Fruit fly (Drosophila melanogaster) whole organism, pupa: ENCODE measurements around the gene Sirt2.

Experiments
- CG12605 ChIP-seq: fragments of 200-800 bp; sonication (Bioruptor generic); IDR thresholded peaks from 2 replicates; pipeline ENCODE4 v1.3.6; 2022; ENCODE audit warnings: missing biosample characterization, missing genetic modification characterization
- CG34367 ChIP-seq: fragments of 200-800 bp; sonication (Bioruptor generic); optimal IDR thresholded peaks from 2 replicates; lab custom pipeline; 2018; ENCODE audit warnings: missing biosample characterization, mild to moderate bottlenecking, missing genetic modification characterization
- CG8301 ChIP-seq: fragments of 200-800 bp; sonication (Bioruptor generic); optimal IDR thresholded peaks from 2 replicates; lab custom pipeline; 2018; ENCODE audit warnings: missing biosample characterization, mild to moderate bottlenecking, missing genetic modification characterization
- CG9948 ChIP-seq: fragments of 200-800 bp; sonication (Bioruptor generic); optimal IDR thresholded peaks from 2 replicates; lab custom pipeline; 2018; ENCODE audit warnings: missing biosample characterization, mild to moderate bottlenecking, missing genetic modification characterization, moderate library complexity
- D1 ChIP-seq: fragments of 200-800 bp; sonication (Bioruptor generic); optimal IDR thresholded peaks from 2 replicates; lab custom pipeline; 2018; ENCODE audit warnings: missing biosample characterization, mild to moderate bottlenecking, missing genetic modification characterization, moderate library complexity
- EcR ChIP-seq: fragments of 200-800 bp; sonication (Bioruptor generic); optimal IDR thresholded peaks from 3 replicates; lab custom pipeline; 2019; ENCODE audit warnings: missing biosample characterization, missing genetic modification characterization, mild to moderate bottlenecking, moderate library complexity, missing genetic modification reagents
- Ets98B ChIP-seq: fragments of 200-800 bp; sonication (Bioruptor generic); IDR thresholded peaks from 2 replicates; pipeline ENCODE4 v1.3.6; 2022; ENCODE audit warnings: missing biosample characterization, missing genetic modification characterization
- gl ChIP-seq: fragments of 200-800 bp; sonication (Bioruptor generic); optimal IDR thresholded peaks from 2 replicates; lab custom pipeline; 2018; ENCODE audit warnings: missing biosample characterization, mild to moderate bottlenecking, missing genetic modification characterization

DNA sequence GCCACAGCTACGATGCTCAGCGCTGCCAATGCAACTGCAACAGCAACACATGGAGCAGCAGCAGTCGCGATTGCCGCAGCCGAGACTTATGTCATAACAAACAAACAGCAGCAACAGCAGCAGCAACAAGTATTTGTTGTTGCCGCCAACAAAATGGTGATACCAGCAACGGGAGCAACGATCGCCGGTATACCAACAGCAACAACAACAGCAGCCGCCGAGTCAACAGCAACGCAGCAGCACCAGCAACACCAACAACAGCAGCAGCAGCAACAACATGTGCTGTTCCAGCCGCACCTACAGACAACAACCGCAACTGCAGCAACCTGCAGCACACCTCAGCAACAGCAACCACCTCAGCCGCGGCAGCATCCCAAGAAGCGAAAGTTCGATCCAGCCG lies 40.2 kb upstream of the Sirt2 start:
- TF ChIP-seq D1 (tag; lab: Kevin White, UChicago) = no peak
- TF ChIP-seq CG12605 (GFP tag; lab: Robert Waterston, UW) = no peak
- no peak for TF ChIP-seq CG9948 (tag; lab: Kevin White, UChicago)
- no peak for TF ChIP-seq gl (tag; lab: Kevin White, UChicago)
- TF ChIP-seq CG8301 (tag; lab: Kevin White, UChicago) = no peak
- peak; percentile 57 for TF ChIP-seq EcR (GFP tag; lab: Kevin White, UChicago)
- no peak for TF ChIP-seq CG34367
- TF ChIP-seq Ets98B (GFP tag; lab: Robert Waterston, UW) = no peak
